Worm (Caenorhabditis elegans): ENCODE results near the gene ttll-11.
A peak's percentile ranks its signal among the peaks of the same experiment; 100 is the strongest.

ttll-11 gene

ce11 chrIV:8737787-8738186 is 40.3 kb downstream of the ttll-11 start, which contains the start of gene F21D5.4:
TSS of gene F21D5.4 (plus strand) at chrIV:8738087.
- TF ChIP-seq tra-4 (tag; optimal IDR thresholded peaks at IDR 0.05) (no peak), hmg-4 (GFP tag; optimal IDR thresholded peaks at IDR 0.05) (no peak), hmbx-1 (tag; optimal IDR thresholded peaks at IDR 0.05) (no peak), F13C5.2 (tag; optimal IDR thresholded peaks at IDR 0.05) (no peak), tbx-37 (GFP tag; conservative IDR thresholded peaks at IDR 0.05) (no peak), scrt-1 (GFP tag; IDR thresholded peaks at IDR 0.05) (no peak), ceh-36 (tag; optimal IDR thresholded peaks at IDR 0.05) (no peak), ets-7 (tag; optimal IDR thresholded peaks at IDR 0.05) (no peak), ama-1 (optimal IDR thresholded peaks at IDR 0.05) (no peak), aly-1 (tag; optimal IDR thresholded peaks at IDR 0.05) (no peak), flt-1 (GFP tag; IDR thresholded peaks at IDR 0.05) (no peak), pes-1 (GFP tag; IDR thresholded peaks at IDR 0.05) (no peak), tbx-11 (GFP tag; IDR thresholded peaks at IDR 0.05) (no peak)

ce11 chrIV:8739294-8739693 is 41.8 kb downstream of the ttll-11 start, which contains the start of gene F21D5.5:
TSS of gene F21D5.5 (minus strand) at chrIV:8739394.
- no peak for TF ChIP-seq pes-1 (GFP tag; IDR thresholded peaks at IDR 0.05)
- no peak for TF ChIP-seq ama-1 (optimal IDR thresholded peaks at IDR 0.05)
- no peak for TF ChIP-seq hnd-1 (tag; optimal IDR thresholded peaks at IDR 0.05)
- TF ChIP-seq ets-7 (tag; optimal IDR thresholded peaks at IDR 0.05): no peak
- no peak for TF ChIP-seq sea-1 (GFP tag; conservative IDR thresholded peaks at IDR 0.05)
- TF ChIP-seq tbx-37 (GFP tag; conservative IDR thresholded peaks at IDR 0.05): no peak

DNA sequence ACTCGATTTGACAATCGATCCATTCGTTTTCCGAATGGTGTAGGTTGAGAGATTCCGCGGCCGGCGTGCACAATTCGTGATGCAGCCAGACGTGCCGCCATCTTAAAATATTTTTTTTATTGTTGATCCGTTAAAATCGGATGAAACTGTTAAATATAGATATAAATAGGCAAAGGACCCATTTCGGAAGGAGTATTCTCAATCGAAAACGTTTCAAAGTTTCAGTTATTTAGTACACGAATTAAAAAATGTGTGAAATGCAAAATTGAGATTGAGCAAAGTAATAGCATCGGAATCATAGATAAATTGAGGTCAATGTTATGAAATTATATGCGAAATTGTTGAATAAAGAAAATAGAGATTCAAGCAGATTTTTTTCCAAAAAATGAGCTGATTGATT is 42.4 kb downstream of the ttll-11 start, which contains the start of gene mrps-33:
mrps-33 (minus strand) TSS at position 101 of the 400 bp plus-strand sequence.
- no peak for TF ChIP-seq ceh-13 (GFP tag; optimal IDR thresholded peaks at IDR 0.05)
- TF ChIP-seq B0310.2 (tag; optimal IDR thresholded peaks at IDR 0.05): no peak
- no peak for TF ChIP-seq hmg-4 (GFP tag; optimal IDR thresholded peaks at IDR 0.05)
- TF ChIP-seq flt-1 (GFP tag; IDR thresholded peaks at IDR 0.05): no peak
- no peak for TF ChIP-seq pes-1 (GFP tag; IDR thresholded peaks at IDR 0.05)
- TF ChIP-seq ama-1 (optimal IDR thresholded peaks at IDR 0.05): no peak
- no peak for TF ChIP-seq scrt-1 (GFP tag; IDR thresholded peaks at IDR 0.05)
- TF ChIP-seq hmbx-1 (tag; optimal IDR thresholded peaks at IDR 0.05): no peak
- TF ChIP-seq tbx-11 (GFP tag; IDR thresholded peaks at IDR 0.05): no peak
- no peak for TF ChIP-seq tbx-37 (GFP tag; conservative IDR thresholded peaks at IDR 0.05)
- TF ChIP-seq aly-1 (tag; optimal IDR thresholded peaks at IDR 0.05): no peak
- no peak for TF ChIP-seq tra-4 (tag; optimal IDR thresholded peaks at IDR 0.05)
- TF ChIP-seq hnd-1 (tag; optimal IDR thresholded peaks at IDR 0.05): no peak
- TF ChIP-seq ets-7 (tag; optimal IDR thresholded peaks at IDR 0.05): no peak
- TF ChIP-seq ceh-36 (tag; optimal IDR thresholded peaks at IDR 0.05): no peak
- TF ChIP-seq sea-1 (GFP tag; conservative IDR thresholded peaks at IDR 0.05): no peak
- no peak for TF ChIP-seq F13C5.2 (tag; optimal IDR thresholded peaks at IDR 0.05)

- no peak for TF ChIP-seq tra-4 (tag; optimal IDR thresholded peaks at IDR 0.05)
- no peak for TF ChIP-seq ceh-13 (GFP tag; optimal IDR thresholded peaks at IDR 0.05)
- TF ChIP-seq hmbx-1 (tag; optimal IDR thresholded peaks at IDR 0.05): no peak
- TF ChIP-seq ets-7 (tag; optimal IDR thresholded peaks at IDR 0.05): no peak
- no peak for TF ChIP-seq pes-1 (GFP tag; IDR thresholded peaks at IDR 0.05)
- no peak for TF ChIP-seq scrt-1 (GFP tag; IDR thresholded peaks at IDR 0.05)
- TF ChIP-seq sea-1 (GFP tag; conservative IDR thresholded peaks at IDR 0.05): no peak
- TF ChIP-seq aly-1 (tag; optimal IDR thresholded peaks at IDR 0.05): no peak
- no peak for TF ChIP-seq F13C5.2 (tag; optimal IDR thresholded peaks at IDR 0.05)
Measured at ce11 chrIV:8740952-8741438, 43.5 kb downstream of the ttll-11 start, which contains the start of gene F21D5.6. TSS of gene F21D5.6 (minus strand) at chrIV:8741388.

DNA sequence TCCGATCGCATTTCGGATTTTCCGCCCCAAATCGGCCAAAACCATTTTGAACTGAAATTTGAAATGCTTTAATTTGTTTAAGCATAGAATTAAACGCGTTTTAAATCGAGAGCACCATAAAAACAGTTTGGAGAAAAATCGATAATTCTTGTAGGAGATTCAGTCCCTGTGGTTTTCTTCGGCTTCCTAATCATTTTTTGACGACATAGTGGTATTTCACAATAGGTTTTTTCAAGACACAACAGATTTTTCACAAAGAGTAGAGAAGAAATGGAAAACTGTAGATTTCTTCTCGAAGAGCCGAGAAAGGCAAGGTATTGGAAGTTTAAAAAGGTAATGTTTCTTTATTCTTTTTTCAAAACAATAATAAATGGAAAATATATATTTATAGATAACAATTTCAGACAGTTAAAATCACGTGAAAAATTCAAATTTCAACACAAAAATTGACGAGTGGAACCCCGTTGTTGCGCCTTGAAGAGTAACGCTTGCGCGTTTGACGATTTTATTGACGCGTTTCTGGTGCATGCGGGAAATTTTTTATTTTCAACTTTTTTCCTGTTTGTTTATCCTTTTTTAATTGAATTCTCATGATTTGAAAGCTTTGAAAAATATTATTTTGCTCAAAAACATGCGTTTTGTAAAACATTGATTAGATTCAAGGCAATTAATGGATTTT is 46.3 kb downstream of the ttll-11 start, which contains the start of gene F21D5.7:
F21D5.7 (minus strand) TSS at position 51 of the 679 bp plus-strand sequence.
- no peak for TF ChIP-seq ets-7 (tag; optimal IDR thresholded peaks at IDR 0.05)
- TF ChIP-seq F13C5.2 (tag; optimal IDR thresholded peaks at IDR 0.05): peak; percentile 43

ce11 chrIV:8745591-8746302 is 48.2 kb downstream of the ttll-11 start, which contains the start of the genes F20C5.7 and parg-1:
TSS of gene F20C5.7 (minus strand) at chrIV:8745691.
TSS of gene parg-1 (plus strand) at chrIV:8746252.
- no peak for TF ChIP-seq flt-1 (GFP tag; IDR thresholded peaks at IDR 0.05)
- no peak for TF ChIP-seq hmbx-1 (tag; optimal IDR thresholded peaks at IDR 0.05)
- TF ChIP-seq tra-4 (tag; optimal IDR thresholded peaks at IDR 0.05): no peak
- TF ChIP-seq tbx-11 (GFP tag; IDR thresholded peaks at IDR 0.05): no peak
- TF ChIP-seq hnd-1 (tag; optimal IDR thresholded peaks at IDR 0.05): no peak

- TF ChIP-seq flt-1 (GFP tag; IDR thresholded peaks at IDR 0.05) (no peak), ceh-36 (tag; optimal IDR thresholded peaks at IDR 0.05) (no peak), tra-4 (tag; optimal IDR thresholded peaks at IDR 0.05) (no peak), tbx-11 (GFP tag; IDR thresholded peaks at IDR 0.05) (no peak)
Measured at ce11 chrIV:8748967-8749366, 51.4 kb downstream of the ttll-11 start.

Measured in whole organism, early embryonic.